Worm (Caenorhabditis elegans): ENCODE results near the gene F38A5.6.

DNA sequence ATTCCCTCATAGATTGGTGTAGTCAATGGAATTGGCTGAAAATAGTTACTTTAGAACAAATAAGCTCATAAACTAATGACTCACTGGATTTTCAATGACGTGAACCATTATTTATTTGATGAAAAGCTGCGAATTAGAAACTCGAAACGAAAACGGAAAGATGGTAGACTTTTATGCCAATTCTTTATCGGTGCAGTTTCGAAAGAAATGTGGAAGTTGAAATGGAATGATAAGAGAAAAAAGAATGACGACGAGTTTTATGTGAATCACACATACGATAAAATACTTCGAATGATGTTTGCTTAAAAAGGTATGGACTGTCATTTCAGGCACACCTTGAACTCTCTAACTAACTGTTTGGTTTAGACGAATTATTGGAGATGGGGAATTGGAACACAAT, 7.2 kb downstream of the F38A5.6 start, which contains the start of the genes lec-11 and irld-7:
- TF ChIP-seq ref-1 (GFP tag; conservative IDR thresholded peaks at IDR 0.05) (no peak), ztf-23 (GFP tag; IDR thresholded peaks at IDR 0.05) (no peak), med-1 (GFP tag; optimal IDR thresholded peaks at IDR 0.05; ENCODE audit: insufficient read depth) (no peak), cog-1 (tag; optimal IDR thresholded peaks at IDR 0.05) (no peak)

Measured in whole organism, midembryonic.